Worm (Caenorhabditis elegans) whole organism, late embryonic: Measurements from ENCODE around the gene mog-2.
A peak's percentile ranks its signal among the peaks of the same experiment; 100 is the strongest.

Source experiments
- C38D4.7 ChIP-seq: fragments of 200-800 bp; sonication (Bioruptor generic); optimal IDR thresholded peaks from 2 replicates; lab custom pipeline; 2018; ENCODE audit warnings: mild to moderate bottlenecking, missing genetic modification characterization, moderate library complexity, missing compliant biosample characterization
- F13H6.1 ChIP-seq: sonication (generic microtip); optimal IDR thresholded peaks from 2 replicates; lab custom pipeline; 2016; ENCODE audit warnings: missing genetic modification characterization, missing compliant biosample characterization
- ama-1 ChIP-seq: fragments of 150-350 bp; optimal IDR thresholded peaks from 2 replicates; lab custom pipeline; 2014
- ceh-19 ChIP-seq: fragments of 200-800 bp; sonication (Bioruptor generic); optimal IDR thresholded peaks from 2 replicates; lab custom pipeline; 2018; ENCODE audit warnings: mild to moderate bottlenecking, missing genetic modification characterization, missing compliant biosample characterization
- ceh-2 ChIP-seq: sonication (generic microtip); optimal IDR thresholded peaks from 2 replicates; lab custom pipeline; 2016; ENCODE audit warnings: missing genotype, missing genetic modification characterization, missing compliant biosample characterization
- ceh-22 ChIP-seq: sonication (generic microtip); optimal IDR thresholded peaks from 2 replicates; lab custom pipeline; 2017; ENCODE audit warnings: missing biosample characterization, missing genetic modification characterization
- ceh-30 ChIP-seq: fragments of 150-350 bp; optimal IDR thresholded peaks from 2 replicates; lab custom pipeline; 2014; ENCODE audit warnings: missing biosample characterization, missing genetic modification characterization
- ceh-45 ChIP-seq: fragments of 200-800 bp; sonication (Bioruptor generic); IDR thresholded peaks from 2 replicates; pipeline ENCODE4 v1.3.6; 2022; ENCODE audit warnings: missing genetic modification reagents, missing genetic modification characterization, missing compliant biosample characterization
- ceh-6 ChIP-seq: fragments of 200-800 bp; sonication (Bioruptor generic); optimal IDR thresholded peaks from 2 replicates; lab custom pipeline; 2018; ENCODE audit warnings: mild to moderate bottlenecking, missing genetic modification characterization, missing compliant biosample characterization
- ceh-9 ChIP-seq: sonication (generic microtip); optimal IDR thresholded peaks from 2 replicates; lab custom pipeline; 2016; ENCODE audit warnings: mild to moderate bottlenecking, missing genetic modification characterization, inconsistent platforms, missing compliant biosample characterization
- dmd-4 ChIP-seq: sonication (generic microtip); optimal IDR thresholded peaks from 2 replicates; lab custom pipeline; 2016; ENCODE audit warnings: borderline replicate concordance, missing genetic modification characterization, missing compliant biosample characterization
- dve-1 ChIP-seq: sonication (generic microtip); optimal IDR thresholded peaks from 2 replicates; lab custom pipeline; 2017; ENCODE audit warnings: antibody characterized with exemption, mild to moderate bottlenecking, missing genetic modification characterization, missing compliant biosample characterization
- elt-4 ChIP-seq: sonication (generic microtip); optimal IDR thresholded peaks from 2 replicates; lab custom pipeline; 2016; ENCODE audit warnings: missing genetic modification characterization, missing compliant biosample characterization
- eyg-1 ChIP-seq: sonication (generic microtip); optimal IDR thresholded peaks from 2 replicates; lab custom pipeline; 2016; ENCODE audit warnings: missing genotype, missing genetic modification characterization, missing compliant biosample characterization
- fkh-10 ChIP-seq: fragments of 150-350 bp; optimal IDR thresholded peaks from 2 replicates; lab custom pipeline; 2014; ENCODE audit warnings: missing biosample characterization, missing genetic modification reagents, missing genetic modification characterization
- hlh-13 ChIP-seq: fragments of 200-800 bp; sonication (Bioruptor generic); optimal IDR thresholded peaks from 2 replicates; lab custom pipeline; 2018; ENCODE audit warnings: mild to moderate bottlenecking, missing genetic modification characterization, missing compliant biosample characterization
- hlh-15 ChIP-seq: sonication (generic microtip); optimal IDR thresholded peaks from 2 replicates; lab custom pipeline; 2016; ENCODE audit warnings: missing genetic modification characterization, missing compliant biosample characterization
- hlh-30 ChIP-seq: sonication (generic microtip); optimal IDR thresholded peaks from 2 replicates; lab custom pipeline; 2017; ENCODE audit warnings: antibody characterized with exemption, missing genetic modification characterization, missing compliant biosample characterization; ENCODE audit not compliant: insufficient read depth
- hlh-6 ChIP-seq: sonication (generic microtip); optimal IDR thresholded peaks from 2 replicates; lab custom pipeline; 2016; ENCODE audit warnings: missing genotype, missing genetic modification characterization, missing compliant biosample characterization
- lim-6 ChIP-seq: sonication (generic microtip); optimal IDR thresholded peaks from 2 replicates; lab custom pipeline; 2016; ENCODE audit warnings: missing genetic modification characterization, missing compliant biosample characterization
- lin-11 ChIP-seq: fragments of 200-800 bp; sonication (Bioruptor generic); optimal IDR thresholded peaks from 2 replicates; lab custom pipeline; 2018; ENCODE audit warnings: mild to moderate bottlenecking, missing genetic modification characterization, missing compliant biosample characterization
- madf-2 ChIP-seq: sonication (generic microtip); optimal IDR thresholded peaks from 2 replicates; lab custom pipeline; 2017; ENCODE audit warnings: missing genetic modification characterization, missing compliant biosample characterization
- nfya-1 ChIP-seq: sonication (generic microtip); optimal IDR thresholded peaks from 2 replicates; lab custom pipeline; 2017; ENCODE audit warnings: missing genetic modification characterization, mild to moderate bottlenecking, missing compliant biosample characterization, antibody characterized with exemption, moderate library complexity
- nhr-11 ChIP-seq: fragments of 150-350 bp; optimal IDR thresholded peaks from 2 replicates; lab custom pipeline; 2014; ENCODE audit warnings: missing biosample characterization, missing genetic modification characterization
- npax-4 ChIP-seq: sonication (generic microtip); optimal IDR thresholded peaks from 2 replicates; lab custom pipeline; 2016; ENCODE audit warnings: missing genetic modification characterization, missing compliant biosample characterization
- pag-3 ChIP-seq: sonication (generic microtip); optimal IDR thresholded peaks from 2 replicates; lab custom pipeline; 2016; ENCODE audit warnings: missing compliant biosample characterization, missing genetic modification characterization, borderline replicate concordance
- pha-2 ChIP-seq: sonication (generic microtip); optimal IDR thresholded peaks from 2 replicates; lab custom pipeline; 2017; ENCODE audit warnings: mild to moderate bottlenecking, missing genetic modification characterization, missing compliant biosample characterization
- sdc-2 ChIP-seq: sonication (generic microtip); optimal IDR thresholded peaks from 2 replicates; lab custom pipeline; 2016; ENCODE audit warnings: missing genotype, missing genetic modification characterization, missing compliant biosample characterization
- sox-2 ChIP-seq: fragments of 200-800 bp; sonication (Bioruptor generic); IDR thresholded peaks from 2 replicates; pipeline ENCODE4 v1.3.6; 2022; ENCODE audit warnings: missing genetic modification reagents, missing genetic modification characterization, missing compliant biosample characterization
- unc-42 ChIP-seq: sonication (generic microtip); optimal IDR thresholded peaks from 2 replicates; lab custom pipeline; 2016; ENCODE audit warnings: missing genotype, missing genetic modification characterization, missing compliant biosample characterization
- unc-55 ChIP-seq: sonication (generic microtip); optimal IDR thresholded peaks from 2 replicates; lab custom pipeline; 2017; ENCODE audit warnings: missing biosample characterization, missing genetic modification reagents, missing genetic modification characterization
- unc-86 ChIP-seq: sonication (generic microtip); optimal IDR thresholded peaks from 2 replicates; lab custom pipeline; 2016; ENCODE audit warnings: missing genetic modification characterization, missing compliant biosample characterization
- zip-5 ChIP-seq: sonication (generic microtip); optimal IDR thresholded peaks from 2 replicates; lab custom pipeline; 2016; ENCODE audit warnings: missing genetic modification characterization, missing compliant biosample characterization

Gene mog-2

ce11 chrII:4324061-4324460 lies at the start of gene mog-2:
Gene mog-2 (plus strand): TSS chrII:4324361.
- TF ChIP-seq unc-86 (tag; lab: Kevin White, UChicago) (no peak), unc-55 (GFP tag; lab: Kevin White, UChicago) (no peak), zip-5 (tag; lab: Kevin White, UChicago) (no peak), ceh-30 (tag; lab: Kevin White, UChicago) (no peak), hlh-6 (tag; lab: Kevin White, UChicago) (no peak), hlh-13 (no peak), ceh-9 (tag; lab: Kevin White, UChicago) (no peak), C38D4.7 (GFP tag; lab: Kevin White, UChicago) (no peak), eyg-1 (tag; lab: Kevin White, UChicago) (no peak), ceh-22 (tag; lab: Kevin White, UChicago) (no peak), lin-11 (tag; lab: Kevin White, UChicago) (no peak), elt-4 (no peak), madf-2 (no peak), F13H6.1 (no peak), hlh-15 (no peak), nhr-11 (tag; lab: Kevin White, UChicago) (no peak)

ce11 chrII:4275637-4276252 lies 48.4 kb upstream of the mog-2 start, which contains the start of gene npr-42:
Gene npr-42 (plus strand): TSS chrII:4276202.
- TF ChIP-seq dmd-4 (tag; lab: Kevin White, UChicago) (no peak), pha-2 (tag; lab: Kevin White, UChicago) (no peak), npax-4 (no peak), ceh-22 (tag; lab: Kevin White, UChicago) (no peak), unc-86 (tag; lab: Kevin White, UChicago) (no peak)

ce11 chrII:4276924-4277323 lies 47.2 kb upstream of the mog-2 start:
- TF ChIP-seq unc-42 (tag; lab: Kevin White, UChicago): peak; percentile 41
- TF ChIP-seq madf-2: no peak
- TF ChIP-seq sdc-2: no peak

- TF ChIP-seq dve-1 (tag; lab: Kevin White, UChicago) (peak; percentile 80), ama-1 (no peak), ceh-45 (no peak), fkh-10 (GFP tag; lab: Kevin White, UChicago) (no peak), lim-6 (tag; lab: Kevin White, UChicago) (no peak)
Observed at ce11 chrII:4277639-4278038, 46.5 kb upstream of the mog-2 start.

ce11 chrII:4281743-4282142 lies 42.4 kb upstream of the mog-2 start, which contains the start of gene C01F1.5:
Gene C01F1.5 (minus strand): TSS chrII:4281845.
- no peak for TF ChIP-seq ceh-6 (GFP tag; lab: Kevin White, UChicago)

- TF ChIP-seq sox-2 (GFP tag; lab: Robert Waterston, UW) (no peak), hlh-6 (tag; lab: Kevin White, UChicago) (no peak), hlh-30 (tag; lab: Kevin White, UChicago) (no peak), ceh-2 (no peak), ceh-22 (tag; lab: Kevin White, UChicago) (no peak), ceh-19 (no peak), pag-3 (no peak), nfya-1 (peak; percentile 81)
Observed at ce11 chrII:4284305-4285193, 39.6 kb upstream of the mog-2 start.
